Worm (Caenorhabditis elegans) whole organism, L4/young adult: ENCODE measurements around the gene Y119D3B.12.

ENCODE experiments used
- W03F9.2 ChIP-seq: fragments of 150-350 bp; optimal IDR thresholded peaks from 2 replicates; lab custom pipeline; 2014; ENCODE audit warnings: missing biosample characterization, missing genetic modification characterization
- dao-5 ChIP-seq: sonication (generic microtip); optimal IDR thresholded peaks from 2 replicates; lab custom pipeline; 2016; ENCODE audit warnings: missing genotype, missing genetic modification characterization, moderate library complexity, missing compliant biosample characterization
- him-1 ChIP-seq: sonication (generic microtip); optimal IDR thresholded peaks from 2 replicates; lab custom pipeline; 2016; ENCODE audit warnings: missing genotype, missing genetic modification reagents, missing genetic modification characterization, missing compliant biosample characterization

- TF ChIP-seq him-1 (tag; lab: Kevin White, UChicago) (no peak), dao-5 (tag; lab: Kevin White, UChicago) (no peak), W03F9.2 (no peak)
Measured at ce11 chrIII:1225116-1225515, 22.8 kb downstream of the Y119D3B.12 start.
